Worm (Caenorhabditis elegans): ENCODE data around the gene mes-6.

- TF ChIP-seq nhr-237 (tag; optimal IDR thresholded peaks at IDR 0.05) (no peak), elt-3 (tag; optimal IDR thresholded peaks at IDR 0.05) (peak; percentile 95 to 99 (median 95)), fkh-2 (tag; optimal IDR thresholded peaks at IDR 0.05) (no peak), unc-39 (tag; optimal IDR thresholded peaks at IDR 0.05) (no peak)
Measured at ce11 chrIV:8530042-8531027, 19.3 kb downstream of the mes-6 start.

Data from whole organism, L3 larva.